Worm (Caenorhabditis elegans) whole organism, late embryonic: ENCODE measurements around the gene ram-2.

ENCODE experiments used
- T23F11.4 ChIP-seq: fragments of 200-800 bp; sonication (Bioruptor generic); optimal IDR thresholded peaks from 2 replicates; lab custom pipeline; 2018; ENCODE audit warnings: mild to moderate bottlenecking, missing genetic modification characterization, missing compliant biosample characterization
- ahr-1 ChIP-seq: sonication (generic microtip); optimal IDR thresholded peaks from 2 replicates; lab custom pipeline; 2016; ENCODE audit warnings: missing genetic modification characterization, missing compliant biosample characterization
- ama-1 ChIP-seq: fragments of 150-350 bp; optimal IDR thresholded peaks from 2 replicates; lab custom pipeline; 2014
- elt-2 ChIP-seq: sonication (generic microtip); optimal IDR thresholded peaks from 2 replicates; lab custom pipeline; 2016; ENCODE audit warnings: missing genetic modification reagents, missing genetic modification characterization, missing compliant biosample characterization
- ets-4 ChIP-seq: sonication (generic microtip); optimal IDR thresholded peaks from 2 replicates; lab custom pipeline; 2016; ENCODE audit warnings: missing genetic modification characterization, missing compliant biosample characterization
- lim-6 ChIP-seq: sonication (generic microtip); optimal IDR thresholded peaks from 2 replicates; lab custom pipeline; 2016; ENCODE audit warnings: missing genetic modification characterization, missing compliant biosample characterization
- lin-11 ChIP-seq: fragments of 200-800 bp; sonication (Bioruptor generic); optimal IDR thresholded peaks from 2 replicates; lab custom pipeline; 2018; ENCODE audit warnings: mild to moderate bottlenecking, missing genetic modification characterization, missing compliant biosample characterization
- nhr-11 ChIP-seq: fragments of 150-350 bp; optimal IDR thresholded peaks from 2 replicates; lab custom pipeline; 2014; ENCODE audit warnings: missing biosample characterization, missing genetic modification characterization
- pha-4 ChIP-seq: fragments of 150-350 bp; optimal IDR thresholded peaks from 2 replicates; lab custom pipeline; 2018; ENCODE audit warnings: missing biosample characterization, missing genetic modification reagents, missing genetic modification characterization
- pqm-1 ChIP-seq: sonication (generic microtip); optimal IDR thresholded peaks from 2 replicates; lab custom pipeline; 2016; ENCODE audit warnings: missing genetic modification characterization, missing compliant biosample characterization
- pros-1 ChIP-seq: fragments of 150-350 bp; optimal IDR thresholded peaks from 2 replicates; lab custom pipeline; 2014; ENCODE audit warnings: missing biosample characterization, missing genetic modification reagents, missing genetic modification characterization
- ref-2 ChIP-seq: sonication (generic microtip); optimal IDR thresholded peaks from 2 replicates; lab custom pipeline; 2016; ENCODE audit warnings: missing genetic modification characterization, missing compliant biosample characterization
- sox-4 ChIP-seq: sonication (generic microtip); optimal IDR thresholded peaks from 2 replicates; lab custom pipeline; 2017; ENCODE audit warnings: mild to moderate bottlenecking, missing genetic modification characterization, inconsistent platforms, missing compliant biosample characterization
- unc-3 ChIP-seq, 2 experiments: fragments of 200-800 bp in 1 of 2; sonication (Bioruptor generic) in 1 of 2; sonication (generic microtip) in 1 of 2; conservative IDR thresholded peaks in 1 of 2; optimal IDR thresholded peaks in 1 of 2; 2 replicates each; pipeline versions ENCODE4 v1.3.6 to Lab custom; 2016 to 2022; ENCODE audit warnings: missing compliant biosample characterization in 2 of 2, missing genetic modification characterization in 2 of 2, missing genetic modification reagents in 1 of 2

DNA sequence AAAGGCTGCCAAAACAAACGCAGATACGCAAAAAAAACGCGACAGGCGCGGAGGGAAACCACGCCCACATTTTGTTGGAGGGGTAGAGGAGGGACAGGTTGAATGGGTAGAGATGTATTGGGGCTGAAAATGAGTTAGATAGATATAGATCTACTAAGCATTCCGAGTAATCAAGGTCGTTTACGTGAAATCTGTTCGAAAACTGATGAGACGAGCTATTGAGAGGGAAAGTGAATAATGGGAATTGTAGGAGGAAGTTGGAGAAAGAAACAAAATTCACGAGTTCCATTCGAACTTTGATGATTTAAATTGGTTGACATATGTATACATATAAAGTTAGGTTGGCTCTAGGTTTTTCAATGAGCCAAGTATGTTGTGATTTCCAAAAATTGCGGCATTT, 203 bp upstream of the ram-2 start:
- TF ChIP-seq ama-1 (lab: Kevin White, UChicago) = no peak
- no peak for TF ChIP-seq pha-4 (tag; lab: Kevin White, UChicago)
- TF ChIP-seq lim-6 = no peak
- TF ChIP-seq ref-2 (tag; lab: Kevin White, UChicago) = no peak
- TF ChIP-seq sox-4 (tag; lab: Kevin White, UChicago) = no peak
- no peak for TF ChIP-seq unc-3 (GFP tag; conservative IDR thresholded peaks at IDR 0.05; lab: Robert Waterston, UW)
- no peak for TF ChIP-seq unc-3 (tag; optimal IDR thresholded peaks at IDR 0.05; lab: Kevin White, UChicago)
- no peak for TF ChIP-seq ahr-1 (tag; lab: Kevin White, UChicago)
- no peak for TF ChIP-seq nhr-11 (tag; lab: Kevin White, UChicago)
- TF ChIP-seq elt-2 (tag; lab: Kevin White, UChicago) = no peak
- no peak for TF ChIP-seq lin-11 (tag; lab: Kevin White, UChicago)
- no peak for TF ChIP-seq pros-1 (tag; lab: Kevin White, UChicago)
- TF ChIP-seq T23F11.4 (GFP tag; lab: Kevin White, UChicago) = no peak
- no peak for TF ChIP-seq ets-4
- TF ChIP-seq pqm-1 (tag; lab: Kevin White, UChicago) = no peak
